1 fruit fly cellular context compared by ENCODE assay signal in the genomic region with DNA sequence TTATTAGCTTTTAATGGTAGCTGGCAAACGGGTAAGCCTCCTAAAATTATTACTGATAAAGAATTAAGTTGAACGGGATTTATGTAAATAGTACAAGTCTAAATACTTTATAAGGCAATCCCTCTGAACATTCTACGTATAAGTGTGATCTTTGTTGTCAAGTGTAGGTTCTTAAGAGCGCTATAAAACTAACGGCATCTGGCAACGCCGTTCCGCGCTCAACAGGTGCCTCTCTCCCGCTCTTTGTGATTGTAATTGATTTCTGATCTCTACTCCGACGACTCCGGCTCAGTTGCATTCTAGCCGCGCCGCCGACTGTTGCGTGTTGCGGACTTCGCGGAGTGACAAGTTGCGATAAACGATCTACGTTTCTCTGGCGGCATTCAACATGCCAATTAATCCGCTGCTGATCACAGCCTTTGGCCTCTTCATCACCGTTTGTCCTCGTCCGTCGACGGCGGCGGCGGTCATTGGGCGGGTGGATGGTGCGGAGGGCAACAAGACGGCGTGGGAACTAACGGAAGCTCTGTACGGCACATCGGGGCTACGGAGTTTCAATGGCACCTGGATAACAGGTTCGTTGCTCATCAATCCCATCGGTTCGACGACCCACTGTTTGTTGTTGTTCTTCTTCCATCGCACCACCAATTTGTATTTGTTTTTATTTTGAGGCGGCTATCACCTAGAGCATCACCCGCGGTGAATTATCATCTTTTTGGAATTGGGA.
TF ChIP-seq lines count a peak whose summit lies in the region.

A gene (plus strand): TSS at position 305 of the 727 bp plus-strand sequence.

TF ChIP-seq in whole organism, embryonic, 481 proteins besides CTCF, POLR2A, EP300 and RAD21 (continued from another document and continues in another):
- TF ChIP-seq B-H1 (GFP tag; IDR thresholded peaks at IDR 0.05; lab: Robert Waterston, UW) (no peak), toy (GFP tag; IDR thresholded peaks at IDR 0.05; lab: Robert Waterston, UW) (no peak), sc (optimal IDR thresholded peaks at IDR 0.05; lab: Kevin White, UChicago) (no peak), sc (GFP tag; optimal IDR thresholded peaks at IDR 0.05; lab: Kevin White, UChicago) (no peak), CG10654 (GFP tag; optimal IDR thresholded peaks at IDR 0.05; lab: Kevin White, UChicago) (no peak), Oaz (GFP tag; IDR thresholded peaks at IDR 0.05; lab: Robert Waterston, UW) (no peak), gce (GFP tag; IDR thresholded peaks at IDR 0.05; lab: Robert Waterston, UW) (no peak), CG13894 (tag; optimal IDR thresholded peaks at IDR 0.05; lab: Kevin White, UChicago) (no peak), CG7786 (GFP tag; optimal IDR thresholded peaks at IDR 0.05; lab: Kevin White, UChicago) (no peak), CG6854 (GFP tag; optimal IDR thresholded peaks at IDR 0.05; lab: Kevin White, UChicago) (no peak), ara (GFP tag; IDR thresholded peaks at IDR 0.05; lab: Robert Waterston, UW) (no peak), Six4 (GFP tag; optimal IDR thresholded peaks at IDR 0.05; lab: Kevin White, UChicago) (no peak), odd (GFP tag; optimal IDR thresholded peaks at IDR 0.05; lab: Kevin White, UChicago) (no peak), CG18764 (GFP tag; optimal IDR thresholded peaks at IDR 0.05; lab: Kevin White, UChicago) (no peak), CG6791 (GFP tag; IDR thresholded peaks at IDR 0.05; lab: Robert Waterston, UW; ENCODE audit: partially characterized antibody) (peak; percentile 51; the same call in 1 of the 3 replicates), Dek (tag; optimal IDR thresholded peaks at IDR 0.05; lab: Kevin White, UChicago) (no peak), CG13287 (GFP tag; IDR thresholded peaks at IDR 0.05; lab: Robert Waterston, UW; ENCODE audit: partially characterized antibody) (peak; percentile 39; the same call in 1 of the 2 replicates), al (GFP tag; IDR thresholded peaks at IDR 0.05; lab: Robert Waterston, UW) (no peak), corto (GFP tag; optimal IDR thresholded peaks at IDR 0.05; lab: Kevin White, UChicago) (no peak), ttk (GFP tag; IDR thresholded peaks at IDR 0.05; lab: Robert Waterston, UW) (no peak), NfI (GFP tag; optimal IDR thresholded peaks at IDR 0.05; lab: Kevin White, UChicago) (no peak), CG4617 (GFP tag; optimal IDR thresholded peaks at IDR 0.05; lab: Kevin White, UChicago; ENCODE audit: borderline replicate concordance) (no peak), CG17361 (GFP tag; IDR thresholded peaks at IDR 0.05; lab: Robert Waterston, UW) (no peak), eve (GFP tag; optimal IDR thresholded peaks at IDR 0.05; lab: Kevin White, UChicago) (no peak), sisA (GFP tag; IDR thresholded peaks at IDR 0.05; lab: Robert Waterston, UW) (no peak), wor (GFP tag; IDR thresholded peaks at IDR 0.05; lab: Robert Waterston, UW) (no peak), cato (GFP tag; optimal IDR thresholded peaks at IDR 0.05; lab: Kevin White, UChicago; ENCODE audit: borderline replicate concordance) (no peak), hb (GFP tag; IDR thresholded peaks at IDR 0.05; lab: Robert Waterston, UW; ENCODE audit: partially characterized antibody) (no peak), gcm2 (GFP tag; optimal IDR thresholded peaks at IDR 0.05; lab: Kevin White, UChicago) (no peak), Rfx (GFP tag; IDR thresholded peaks at IDR 0.05; lab: Robert Waterston, UW) (peak; percentile 40), Antp (GFP tag; optimal IDR thresholded peaks at IDR 0.05; lab: Kevin White, UChicago) (no peak), Opbp (GFP tag; IDR thresholded peaks at IDR 0.05; lab: Robert Waterston, UW; ENCODE audit: partially characterized antibody) (peak; percentile 32; the same call in 1 of the 3 replicates), CG5180 (GFP tag; optimal IDR thresholded peaks at IDR 0.05; lab: Kevin White, UChicago) (peak; percentile 40), CG4730 (GFP tag; IDR thresholded peaks at IDR 0.05; lab: Robert Waterston, UW) (no peak), C15 (GFP tag; IDR thresholded peaks at IDR 0.05; lab: Robert Waterston, UW) (no peak), unc-4 (GFP tag; IDR thresholded peaks at IDR 0.05; lab: Robert Waterston, UW; ENCODE audit: partially characterized antibody) (no peak), tap (tag; optimal IDR thresholded peaks at IDR 0.05; lab: Kevin White, UChicago) (no peak), CG7357 (GFP tag; IDR thresholded peaks at IDR 0.05; lab: Robert Waterston, UW) (no peak), ftz-f1 (GFP tag; optimal IDR thresholded peaks at IDR 0.05; lab: Kevin White, UChicago) (no peak), CG10366 (GFP tag; IDR thresholded peaks at IDR 0.05; lab: Robert Waterston, UW) (no peak), Xrp1 (GFP tag; IDR thresholded peaks at IDR 0.05; lab: Robert Waterston, UW) (0 out of 2 replicates have a peak, but pooled peaks have one; percentile 30), scrt (GFP tag; optimal IDR thresholded peaks at IDR 0.05; lab: Kevin White, UChicago) (no peak), NC2β (GFP tag; optimal IDR thresholded peaks at IDR 0.05; lab: Kevin White, UChicago) (no peak), CG12659 (GFP tag; optimal IDR thresholded peaks at IDR 0.05; lab: Kevin White, UChicago) (no peak), CG31388 (GFP tag; optimal IDR thresholded peaks at IDR 0.05; lab: Kevin White, UChicago) (no peak), CG12071 (GFP tag; optimal IDR thresholded peaks at IDR 0.05; lab: Kevin White, UChicago) (no peak), amos (GFP tag; IDR thresholded peaks at IDR 0.05; lab: Robert Waterston, UW; ENCODE audit: partially characterized antibody) (peak; percentile 22; the same call in 1 of the 2 replicates), ewg (GFP tag; optimal IDR thresholded peaks at IDR 0.05; lab: Kevin White, UChicago) (no peak), CG2120 (GFP tag; optimal IDR thresholded peaks at IDR 0.05; lab: Kevin White, UChicago) (peak; percentile 12), HmgD (GFP tag; optimal IDR thresholded peaks at IDR 0.05; lab: Kevin White, UChicago) (no peak), CG11093 (GFP tag; IDR thresholded peaks at IDR 0.05; lab: Robert Waterston, UW) (no peak), hth (optimal IDR thresholded peaks at IDR 0.05; lab: Kevin White, UChicago) (no peak), bigmax (GFP tag; optimal IDR thresholded peaks at IDR 0.05; lab: Kevin White, UChicago) (no peak), bcd (GFP tag; optimal IDR thresholded peaks at IDR 0.05; lab: Kevin White, UChicago) (no peak), esg (GFP tag; conservative IDR thresholded peaks at IDR 0.05; lab: Robert Waterston, UW) (no peak), HLH4C (GFP tag; IDR thresholded peaks at IDR 0.05; lab: Robert Waterston, UW; ENCODE audit: partially characterized antibody) (no peak; the same call in 2 of the 3 replicates), grn (GFP tag; optimal IDR thresholded peaks at IDR 0.05; lab: Kevin White, UChicago) (peak; percentile 94), Ada2b (GFP tag; IDR thresholded peaks at IDR 0.05; lab: Robert Waterston, UW) (peak; percentile 32; the same call in 1 of the 2 replicates), CG12391 (tag; optimal IDR thresholded peaks at IDR 0.05; lab: Kevin White, UChicago) (no peak), H2.0 (GFP tag; IDR thresholded peaks at IDR 0.05; lab: Robert Waterston, UW) (no peak), CG6765 (GFP tag; optimal IDR thresholded peaks at IDR 0.05; lab: Kevin White, UChicago) (no peak), CG17568 (GFP tag; optimal IDR thresholded peaks at IDR 0.05; lab: Kevin White, UChicago) (no peak), CG4707 (GFP tag; optimal IDR thresholded peaks at IDR 0.05; lab: Kevin White, UChicago) (no peak), CG34224 (GFP tag; IDR thresholded peaks at IDR 0.05; lab: Robert Waterston, UW; ENCODE audit: partially characterized antibody) (no peak), CG4820 (GFP tag; optimal IDR thresholded peaks at IDR 0.05; lab: Kevin White, UChicago) (no peak), CG6175 (GFP tag; IDR thresholded peaks at IDR 0.05; lab: Robert Waterston, UW) (no peak), ems (GFP tag; optimal IDR thresholded peaks at IDR 0.05; lab: Kevin White, UChicago) (no peak), jigr1 (GFP tag; IDR thresholded peaks at IDR 0.05; lab: Robert Waterston, UW) (no peak), vnd (GFP tag; IDR thresholded peaks at IDR 0.05; lab: Robert Waterston, UW; ENCODE audit: partially characterized antibody) (no peak), MESR4 (GFP tag; optimal IDR thresholded peaks at IDR 0.05; lab: Kevin White, UChicago) (no peak), kah (GFP tag; optimal IDR thresholded peaks at IDR 0.05; lab: Kevin White, UChicago) (peak; percentile 93), gsb-n (tag; optimal IDR thresholded peaks at IDR 0.05; lab: Kevin White, UChicago) (no peak), ATbp (GFP tag; optimal IDR thresholded peaks at IDR 0.05; lab: Kevin White, UChicago) (no peak), Nf-YB (GFP tag; optimal IDR thresholded peaks at IDR 0.05; lab: Kevin White, UChicago) (no peak), Bgb (GFP tag; IDR thresholded peaks at IDR 0.05; lab: Robert Waterston, UW; ENCODE audit: partially characterized antibody) (peak; percentile 42; the same call in 1 of the 2 replicates), pum (GFP tag; optimal IDR thresholded peaks at IDR 0.05; lab: Kevin White, UChicago) (no peak), CG9609 (GFP tag; optimal IDR thresholded peaks at IDR 0.05; lab: Kevin White, UChicago) (no peak), fd3F (GFP tag; optimal IDR thresholded peaks at IDR 0.05; lab: Kevin White, UChicago) (no peak), BtbVII (GFP tag; optimal IDR thresholded peaks at IDR 0.05; lab: Kevin White, UChicago) (no peak), en (GFP tag; optimal IDR thresholded peaks at IDR 0.05; lab: Kevin White, UChicago) (peak; percentile 7), CG10147 (GFP tag; optimal IDR thresholded peaks at IDR 0.05; lab: Kevin White, UChicago) (no peak), crol (GFP tag; IDR thresholded peaks at IDR 0.05; lab: Robert Waterston, UW) (no peak; the same call in 1 of the 2 replicates), trh (GFP tag; optimal IDR thresholded peaks at IDR 0.05; lab: Kevin White, UChicago) (no peak), dpn (GFP tag; optimal IDR thresholded peaks at IDR 0.05; lab: Kevin White, UChicago) (no peak), CG2129 (GFP tag; IDR thresholded peaks at IDR 0.05; lab: Robert Waterston, UW; ENCODE audit: partially characterized antibody) (no peak), CG9215 (GFP tag; IDR thresholded peaks at IDR 0.05; lab: Robert Waterston, UW) (no peak), chinmo (GFP tag; IDR thresholded peaks at IDR 0.05; lab: Robert Waterston, UW; ENCODE audit: partially characterized antibody) (peak; percentile 87; the same call in 2 of the 4 replicates), mam (GFP tag; optimal IDR thresholded peaks at IDR 0.05; lab: Kevin White, UChicago) (no peak), H15 (GFP tag; IDR thresholded peaks at IDR 0.05; lab: Robert Waterston, UW) (no peak), CG17328 (GFP tag; IDR thresholded peaks at IDR 0.05; lab: Robert Waterston, UW) (no peak), Adf1 (GFP tag; IDR thresholded peaks at IDR 0.05; lab: Robert Waterston, UW) (0 out of 2 replicates have a peak, but pooled peaks have one; percentile 36), pho (GFP tag; optimal IDR thresholded peaks at IDR 0.05; lab: Kevin White, UChicago) (no peak), Taf1 (GFP tag; IDR thresholded peaks at IDR 0.05; lab: Robert Waterston, UW) (0 out of 2 replicates have a peak, but pooled peaks have one; percentile 8), slp2 (GFP tag; optimal IDR thresholded peaks at IDR 0.05; lab: Kevin White, UChicago) (no peak), CG2116 (GFP tag; optimal IDR thresholded peaks at IDR 0.05; lab: Kevin White, UChicago) (no peak), CkIIα-i1 (GFP tag; IDR thresholded peaks at IDR 0.05; lab: Robert Waterston, UW) (no peak), fru (optimal IDR thresholded peaks at IDR 0.05; lab: Kevin White, UChicago) (no peak), CG16813 (GFP tag; IDR thresholded peaks at IDR 0.05; lab: Robert Waterston, UW; ENCODE audit: partially characterized antibody) (no peak), CG7556 (GFP tag; optimal IDR thresholded peaks at IDR 0.05; lab: Kevin White, UChicago) (no peak), sens (GFP tag; lab: Kevin White, UChicago) (peak; percentile 10), pita (GFP tag; optimal IDR thresholded peaks at IDR 0.05; lab: Kevin White, UChicago) (no peak), Awh (GFP tag; IDR thresholded peaks at IDR 0.05; lab: Robert Waterston, UW) (0 out of 2 replicates have a peak, but pooled peaks have one; percentile 15), HmgZ (tag; optimal IDR thresholded peaks at IDR 0.05; lab: Kevin White, UChicago) (no peak), ro (GFP tag; IDR thresholded peaks at IDR 0.05; lab: Robert Waterston, UW) (no peak), inv (GFP tag; IDR thresholded peaks at IDR 0.05; lab: Robert Waterston, UW; ENCODE audit: partially characterized antibody) (no peak), CG17385 (GFP tag; optimal IDR thresholded peaks at IDR 0.05; lab: Kevin White, UChicago) (peak; percentile 6), CG7271 (tag; optimal IDR thresholded peaks at IDR 0.05; lab: Kevin White, UChicago) (no peak), Deaf1 (tag; optimal IDR thresholded peaks at IDR 0.05; lab: Kevin White, UChicago) (no peak), Abd-B (GFP tag; optimal IDR thresholded peaks at IDR 0.05; lab: Kevin White, UChicago) (peak; percentile 23), ato (GFP tag; IDR thresholded peaks at IDR 0.05; lab: Robert Waterston, UW; ENCODE audit: partially characterized antibody) (no peak; the same call in 1 of the 2 replicates), Sin3A (optimal IDR thresholded peaks at IDR 0.05; lab: Kevin White, UChicago) (no peak), croc (GFP tag; conservative IDR thresholded peaks at IDR 0.05; lab: Robert Waterston, UW) (no peak), CG14965 (GFP tag; optimal IDR thresholded peaks at IDR 0.05; lab: Kevin White, UChicago; ENCODE audit: borderline replicate concordance) (no peak), tin (GFP tag; optimal IDR thresholded peaks at IDR 0.05; lab: Kevin White, UChicago) (no peak), sna (GFP tag; IDR thresholded peaks at IDR 0.05; lab: Robert Waterston, UW; ENCODE audit: partially characterized antibody) (no peak), CG8924 (tag; optimal IDR thresholded peaks at IDR 0.05; lab: Kevin White, UChicago) (no peak), E2f2 (GFP tag; IDR thresholded peaks at IDR 0.05; lab: Robert Waterston, UW) (no peak), Camta (GFP tag; optimal IDR thresholded peaks at IDR 0.05; lab: Kevin White, UChicago) (no peak), CG1024 (GFP tag; IDR thresholded peaks at IDR 0.05; lab: Robert Waterston, UW) (no peak), chif (GFP tag; optimal IDR thresholded peaks at IDR 0.05; lab: Kevin White, UChicago) (no peak), eyg (GFP tag; optimal IDR thresholded peaks at IDR 0.05; lab: Kevin White, UChicago) (no peak), CG12299 (tag; optimal IDR thresholded peaks at IDR 0.05; lab: Kevin White, UChicago) (no peak), CG10959 (GFP tag; IDR thresholded peaks at IDR 0.05; lab: Robert Waterston, UW) (no peak)
